Worm (Caenorhabditis elegans) whole organism, young adult: ENCODE results near the gene nlp-19.

Experiments
- F22D6.2 ChIP-seq: sonication (generic microtip); optimal IDR thresholded peaks from 2 replicates; lab custom pipeline; 2016; ENCODE audit warnings: mild to moderate bottlenecking, missing genetic modification characterization, missing compliant biosample characterization
- ama-1 ChIP-seq, 3 experiments: fragments of 150-350 bp in 1 of 3; sonication (generic microtip) in 2 of 3; optimal IDR thresholded peaks; 2 replicates each; lab custom pipeline; 2014 to 2018; ENCODE audit warnings: missing biosample characterization in 2 of 3, missing genetic modification characterization in 2 of 3, missing genetic modification reagents in 2 of 3
- attf-3 ChIP-seq: fragments of 200-800 bp; sonication (Bioruptor generic); conservative IDR thresholded peaks from 2 replicates; pipeline ENCODE4 v1.3.6; 2022; ENCODE audit warnings: missing genetic modification reagents, missing genetic modification characterization, missing compliant biosample characterization
- ccch-3 ChIP-seq: fragments of 200-800 bp; sonication (Bioruptor generic); optimal IDR thresholded peaks from 2 replicates; lab custom pipeline; 2018; ENCODE audit warnings: mild to moderate bottlenecking, missing genetic modification characterization, missing compliant biosample characterization
- hlh-26 ChIP-seq: fragments of 200-800 bp; sonication (Bioruptor generic); conservative IDR thresholded peaks from 2 replicates; pipeline ENCODE4 v1.3.6; 2022; ENCODE audit warnings: missing genetic modification reagents, missing genetic modification characterization, missing compliant biosample characterization
- madf-8 ChIP-seq: fragments of 200-800 bp; sonication (Bioruptor generic); conservative IDR thresholded peaks from 2 replicates; pipeline ENCODE4 v1.3.6; 2022; ENCODE audit warnings: missing genetic modification reagents, missing genetic modification characterization, missing compliant biosample characterization
- mel-28 ChIP-seq: sonication (generic microtip); optimal IDR thresholded peaks from 2 replicates; lab custom pipeline; 2016; ENCODE audit warnings: borderline replicate concordance, mild to moderate bottlenecking, missing genetic modification characterization, missing compliant biosample characterization
- mxl-1 ChIP-seq: sonication (generic microtip); optimal IDR thresholded peaks from 2 replicates; lab custom pipeline; 2016; ENCODE audit warnings: missing genetic modification characterization, missing compliant biosample characterization
- nfya-1 ChIP-seq: sonication (generic microtip); optimal IDR thresholded peaks from 2 replicates; lab custom pipeline; 2017; ENCODE audit warnings: antibody characterized with exemption, missing compliant biosample characterization, missing genetic modification characterization, borderline replicate concordance; ENCODE audit not compliant: insufficient read depth

DNA sequence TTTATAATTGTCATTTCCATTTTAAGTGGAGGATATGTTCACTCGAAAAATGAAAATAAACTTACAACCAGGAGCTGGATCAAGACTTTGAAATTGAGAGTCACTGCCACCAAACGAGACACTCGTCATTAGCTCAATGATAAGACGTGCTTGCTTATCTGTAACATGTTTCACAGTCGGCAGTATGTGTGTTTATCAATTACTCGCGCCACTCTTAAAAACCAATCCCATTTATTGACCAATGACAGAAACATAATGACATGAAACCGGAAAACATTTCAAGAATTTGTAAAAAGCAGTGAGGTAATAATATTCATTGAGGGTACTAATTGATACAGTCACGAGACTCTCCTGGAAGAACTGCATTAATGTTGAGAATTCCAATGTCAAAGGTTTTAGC lies 49.5 kb downstream of the nlp-19 start, which contains the start of gene del-5:
- no peak for TF ChIP-seq ama-1 (optimal IDR thresholded peaks at IDR 0.05; lab: Kevin White, UChicago)
- no peak for TF ChIP-seq ama-1 (GFP tag; optimal IDR thresholded peaks at IDR 0.05; lab: Kevin White, UChicago)
- TF ChIP-seq ccch-3 (GFP tag; lab: Kevin White, UChicago): no peak
- TF ChIP-seq mxl-1 (tag; lab: Kevin White, UChicago): no peak
- TF ChIP-seq F22D6.2: no peak
- TF ChIP-seq nfya-1 (tag; lab: Kevin White, UChicago): no peak
- no peak for TF ChIP-seq madf-8 (GFP tag; lab: Robert Waterston, UW)
- no peak for TF ChIP-seq attf-3
- no peak for TF ChIP-seq hlh-26 (GFP tag; lab: Robert Waterston, UW)
- no peak for TF ChIP-seq mel-28 (tag; lab: Kevin White, UChicago)
